Worm (Caenorhabditis elegans): Measurements from ENCODE around the gene Y75B8A.25.
A peak's percentile ranks its signal among the peaks of the same experiment; 100 is the strongest.

The Y75B8A.25 gene

DNA sequence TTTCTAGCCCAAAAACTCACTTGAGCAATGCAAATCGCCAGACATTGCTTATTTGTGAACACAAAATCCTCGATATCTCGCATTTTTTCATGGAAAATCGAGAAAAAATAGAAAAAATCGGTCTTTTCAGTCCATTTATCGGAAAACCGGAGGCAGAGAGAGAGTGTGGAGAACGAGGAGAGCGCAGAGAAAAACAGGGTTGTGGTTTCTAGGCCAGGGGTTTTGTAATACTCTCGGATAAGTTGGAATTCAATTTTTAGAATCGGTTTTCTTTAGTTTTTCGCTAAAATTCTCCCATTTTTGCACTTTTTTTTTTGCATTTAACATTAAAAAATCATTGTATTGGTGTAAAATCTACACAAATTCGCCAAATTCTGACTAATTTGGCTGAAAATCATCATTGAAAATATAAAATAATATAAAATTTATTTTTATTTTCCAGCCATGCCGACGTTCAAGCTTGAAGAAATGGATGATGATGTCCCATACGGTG, at the start of gene Y75B8A.25, which contains the start of gene Y75B8A.24:
Y75B8A.25 (plus strand) TSS at position 443 of the 493 bp plus-strand sequence.
Y75B8A.24 (minus strand) TSS at position 155 of the 493 bp plus-strand sequence.
- TF ChIP-seq tbx-37 (GFP tag; conservative IDR thresholded peaks at IDR 0.05), result peak; percentile 45; the same call in 1 of the 2 replicates
- no peak for TF ChIP-seq F13C5.2 (tag; optimal IDR thresholded peaks at IDR 0.05)

DNA sequence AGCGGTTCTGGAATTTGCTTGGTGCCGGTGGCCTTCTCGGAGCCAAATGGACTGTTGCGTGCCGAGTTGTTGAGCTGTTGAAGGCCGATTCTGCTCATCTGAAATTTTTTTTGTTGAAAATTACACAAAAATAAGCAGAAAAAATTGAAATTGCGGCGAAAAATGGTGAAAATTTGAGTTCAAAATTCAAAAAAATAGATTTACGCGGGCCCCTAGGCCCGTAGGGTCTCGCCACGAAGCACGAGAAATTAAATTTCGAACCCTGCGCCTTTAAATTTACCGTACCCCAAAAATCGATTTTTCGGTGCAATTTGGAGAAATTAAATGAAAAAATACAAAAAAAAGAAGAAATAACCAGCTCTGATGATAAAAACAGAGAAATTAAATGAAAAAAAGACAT, 48.6 kb upstream of the Y75B8A.25 start, which contains the start of gene gmn-1:
gmn-1 (minus strand) TSS at position 98 of the 400 bp plus-strand sequence.
- TF ChIP-seq tbx-37 (GFP tag; conservative IDR thresholded peaks at IDR 0.05), result no peak
- TF ChIP-seq pes-1 (GFP tag; IDR thresholded peaks at IDR 0.05), result peak; percentile 13; the same call in 1 of the 2 replicates

- no peak for TF ChIP-seq hnd-1 (tag; optimal IDR thresholded peaks at IDR 0.05)
- no peak for TF ChIP-seq ama-1 (optimal IDR thresholded peaks at IDR 0.05)
- TF ChIP-seq scrt-1 (GFP tag; IDR thresholded peaks at IDR 0.05), result no peak
- TF ChIP-seq ets-7 (tag; optimal IDR thresholded peaks at IDR 0.05), result no peak
- TF ChIP-seq flt-1 (GFP tag; IDR thresholded peaks at IDR 0.05), result no peak
- TF ChIP-seq pes-1 (GFP tag; IDR thresholded peaks at IDR 0.05), result no peak
- TF ChIP-seq ceh-36 (tag; optimal IDR thresholded peaks at IDR 0.05), result no peak
- no peak for TF ChIP-seq tra-4 (tag; optimal IDR thresholded peaks at IDR 0.05)
- TF ChIP-seq B0310.2 (tag; optimal IDR thresholded peaks at IDR 0.05), result no peak
- TF ChIP-seq tbx-37 (GFP tag; conservative IDR thresholded peaks at IDR 0.05), result no peak
- TF ChIP-seq sea-1 (GFP tag; conservative IDR thresholded peaks at IDR 0.05), result no peak
- no peak for TF ChIP-seq F13C5.2 (tag; optimal IDR thresholded peaks at IDR 0.05)
- TF ChIP-seq hmbx-1 (tag; optimal IDR thresholded peaks at IDR 0.05), result no peak
- no peak for TF ChIP-seq aly-1 (tag; optimal IDR thresholded peaks at IDR 0.05)
- TF ChIP-seq hmg-4 (GFP tag; optimal IDR thresholded peaks at IDR 0.05), result no peak
- TF ChIP-seq ceh-13 (GFP tag; optimal IDR thresholded peaks at IDR 0.05), result no peak
- no peak for TF ChIP-seq tbx-11 (GFP tag; IDR thresholded peaks at IDR 0.05)
These were observed 47.7 kb upstream of the Y75B8A.25 start, which contains the start of the genes Y75B8A.18 and Y75B8A.19 for ce11 chrIII:12226089-12226682. TSS of gene Y75B8A.18 (minus strand) at chrIII:12226230. TSS of gene Y75B8A.19 (plus strand) at chrIII:12226632.

- TF ChIP-seq F13C5.2 (tag; optimal IDR thresholded peaks at IDR 0.05) (no peak), B0310.2 (tag; optimal IDR thresholded peaks at IDR 0.05) (no peak), hmg-4 (GFP tag; optimal IDR thresholded peaks at IDR 0.05) (no peak), tbx-11 (GFP tag; IDR thresholded peaks at IDR 0.05) (no peak), hmbx-1 (tag; optimal IDR thresholded peaks at IDR 0.05) (no peak), pes-1 (GFP tag; IDR thresholded peaks at IDR 0.05) (no peak), ceh-13 (GFP tag; optimal IDR thresholded peaks at IDR 0.05) (no peak), flt-1 (GFP tag; IDR thresholded peaks at IDR 0.05) (no peak), ama-1 (optimal IDR thresholded peaks at IDR 0.05) (no peak), scrt-1 (GFP tag; IDR thresholded peaks at IDR 0.05) (no peak), tra-4 (tag; optimal IDR thresholded peaks at IDR 0.05) (no peak), tbx-37 (GFP tag; conservative IDR thresholded peaks at IDR 0.05) (no peak), ceh-36 (tag; optimal IDR thresholded peaks at IDR 0.05) (no peak)
These were observed 45.9 kb upstream of the Y75B8A.25 start for ce11 chrIII:12227935-12228334.

ce11 chrIII:12230195-12230594, 43.6 kb upstream of the Y75B8A.25 start:
- TF ChIP-seq ceh-36 (tag; optimal IDR thresholded peaks at IDR 0.05) (peak; percentile 92), ama-1 (optimal IDR thresholded peaks at IDR 0.05) (no peak), tbx-37 (GFP tag; conservative IDR thresholded peaks at IDR 0.05) (no peak), sea-1 (GFP tag; conservative IDR thresholded peaks at IDR 0.05) (no peak), hnd-1 (tag; optimal IDR thresholded peaks at IDR 0.05) (no peak), tra-4 (tag; optimal IDR thresholded peaks at IDR 0.05) (no peak), flt-1 (GFP tag; IDR thresholded peaks at IDR 0.05) (no peak)

DNA sequence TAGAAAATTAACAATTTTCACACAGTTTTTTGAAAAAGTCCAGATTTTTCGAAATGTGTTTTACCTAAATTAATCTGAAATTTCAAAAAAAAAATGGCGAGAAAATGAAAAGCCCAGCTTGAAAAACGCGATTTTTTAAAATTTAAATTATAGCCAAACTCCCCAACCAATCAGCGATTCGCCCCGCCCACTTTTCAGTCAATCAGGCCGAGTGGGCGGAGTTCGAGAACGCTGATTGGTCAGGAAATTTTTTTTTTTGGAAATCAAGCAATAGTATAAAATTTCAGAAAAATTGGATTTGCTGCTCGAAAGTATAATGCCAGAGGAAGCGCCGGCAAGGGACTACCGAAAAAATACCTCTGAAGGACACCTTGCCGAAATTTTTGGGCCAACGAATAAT, 42.3 kb upstream of the Y75B8A.25 start:
- TF ChIP-seq B0310.2 (tag; optimal IDR thresholded peaks at IDR 0.05), result no peak
- no peak for TF ChIP-seq sea-1 (GFP tag; conservative IDR thresholded peaks at IDR 0.05)
- TF ChIP-seq tra-4 (tag; optimal IDR thresholded peaks at IDR 0.05), result no peak
- TF ChIP-seq pes-1 (GFP tag; IDR thresholded peaks at IDR 0.05), result no peak
- TF ChIP-seq ceh-13 (GFP tag; optimal IDR thresholded peaks at IDR 0.05), result no peak
- TF ChIP-seq flt-1 (GFP tag; IDR thresholded peaks at IDR 0.05), result no peak
- no peak for TF ChIP-seq ama-1 (optimal IDR thresholded peaks at IDR 0.05)
- no peak for TF ChIP-seq tbx-37 (GFP tag; conservative IDR thresholded peaks at IDR 0.05)
- TF ChIP-seq hnd-1 (tag; optimal IDR thresholded peaks at IDR 0.05), result no peak
- no peak for TF ChIP-seq scrt-1 (GFP tag; IDR thresholded peaks at IDR 0.05)
- no peak for TF ChIP-seq hmg-4 (GFP tag; optimal IDR thresholded peaks at IDR 0.05)

DNA sequence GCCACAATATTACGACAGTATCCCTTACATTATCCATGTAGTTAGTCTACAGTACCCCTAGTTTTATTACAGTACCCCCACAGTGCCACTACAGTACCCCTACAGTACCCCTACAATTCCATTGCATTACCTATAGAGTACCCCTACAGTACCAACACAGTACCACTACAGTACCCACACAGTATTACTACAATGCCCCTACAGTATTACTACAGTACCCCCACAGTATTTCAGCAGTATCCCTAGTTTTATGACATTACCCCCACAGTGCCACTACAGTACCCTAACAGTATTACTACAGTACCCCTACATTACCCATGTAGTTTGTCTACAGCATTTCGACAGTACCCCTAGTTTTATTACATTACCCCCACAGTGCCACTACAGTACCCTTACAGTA, 40.3 kb upstream of the Y75B8A.25 start:
- no peak for TF ChIP-seq F13C5.2 (tag; optimal IDR thresholded peaks at IDR 0.05)
- TF ChIP-seq pes-1 (GFP tag; IDR thresholded peaks at IDR 0.05), result no peak
- no peak for TF ChIP-seq hmg-4 (GFP tag; optimal IDR thresholded peaks at IDR 0.05)

DNA sequence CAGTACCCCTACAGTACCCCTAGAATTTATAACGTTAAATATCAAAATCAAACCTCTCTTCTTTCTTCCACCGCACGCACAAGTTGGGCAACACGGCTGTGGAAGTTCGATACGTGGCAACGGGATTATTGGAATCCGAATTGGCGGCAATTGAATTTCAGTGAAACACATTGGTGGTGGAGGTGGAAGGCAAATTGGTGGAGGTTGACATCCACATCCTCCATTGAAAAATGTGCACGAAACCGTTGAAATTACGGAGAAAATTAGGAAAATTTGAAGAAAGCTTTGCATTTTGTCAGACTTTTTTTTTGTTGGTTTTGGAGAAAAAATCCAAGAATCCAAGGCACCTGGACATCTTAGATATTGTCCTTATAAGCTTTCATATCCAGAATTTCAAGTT, 38.5 kb upstream of the Y75B8A.25 start:
- no peak for TF ChIP-seq ceh-13 (GFP tag; optimal IDR thresholded peaks at IDR 0.05)
- TF ChIP-seq ama-1 (optimal IDR thresholded peaks at IDR 0.05), result no peak
- TF ChIP-seq hmg-4 (GFP tag; optimal IDR thresholded peaks at IDR 0.05), result no peak
- TF ChIP-seq flt-1 (GFP tag; IDR thresholded peaks at IDR 0.05), result no peak
- TF ChIP-seq sea-1 (GFP tag; conservative IDR thresholded peaks at IDR 0.05), result no peak
- no peak for TF ChIP-seq hnd-1 (tag; optimal IDR thresholded peaks at IDR 0.05)
- TF ChIP-seq ets-7 (tag; optimal IDR thresholded peaks at IDR 0.05), result no peak
- TF ChIP-seq tra-4 (tag; optimal IDR thresholded peaks at IDR 0.05), result no peak
- no peak for TF ChIP-seq B0310.2 (tag; optimal IDR thresholded peaks at IDR 0.05)
- no peak for TF ChIP-seq F13C5.2 (tag; optimal IDR thresholded peaks at IDR 0.05)
- TF ChIP-seq hmbx-1 (tag; optimal IDR thresholded peaks at IDR 0.05), result no peak
- TF ChIP-seq scrt-1 (GFP tag; IDR thresholded peaks at IDR 0.05), result no peak
- TF ChIP-seq aly-1 (tag; optimal IDR thresholded peaks at IDR 0.05), result no peak
- TF ChIP-seq pes-1 (GFP tag; IDR thresholded peaks at IDR 0.05), result no peak
- TF ChIP-seq tbx-11 (GFP tag; IDR thresholded peaks at IDR 0.05), result no peak
- TF ChIP-seq ceh-36 (tag; optimal IDR thresholded peaks at IDR 0.05), result no peak
- TF ChIP-seq tbx-37 (GFP tag; conservative IDR thresholded peaks at IDR 0.05), result no peak
